Worm (Caenorhabditis elegans): ENCODE results near the gene acs-1.

DNA sequence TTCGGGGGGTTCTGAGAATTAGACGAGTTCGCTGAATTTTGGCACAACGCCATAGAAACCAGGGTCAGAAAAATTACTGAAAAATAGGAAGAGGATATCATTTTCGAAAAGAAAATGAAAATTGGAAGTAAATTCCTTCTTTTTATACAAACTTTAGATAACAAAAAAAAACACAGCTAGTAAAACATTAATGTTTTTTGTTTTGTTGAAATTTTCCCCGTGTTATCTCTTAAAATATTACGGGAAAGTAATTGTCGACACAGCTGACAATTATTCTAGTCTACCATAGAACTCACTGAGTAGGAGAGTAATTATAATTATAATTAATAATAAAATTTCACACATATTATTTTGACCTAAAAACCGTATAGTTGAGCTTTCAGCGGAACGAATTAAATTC lies 34.3 kb downstream of the acs-1 start, which contains the start of gene spp-26:
- TF ChIP-seq ztf-23 (GFP tag; IDR thresholded peaks at IDR 0.05): no peak
- no peak for TF ChIP-seq flt-1 (GFP tag; IDR thresholded peaks at IDR 0.05)
- no peak for TF ChIP-seq ztf-29 (GFP tag; IDR thresholded peaks at IDR 0.05)
- TF ChIP-seq T22C8.4 (GFP tag; IDR thresholded peaks at IDR 0.05): no peak
- TF ChIP-seq ref-1 (GFP tag; conservative IDR thresholded peaks at IDR 0.05): no peak
- TF ChIP-seq cog-1 (tag; optimal IDR thresholded peaks at IDR 0.05): no peak
- TF ChIP-seq med-1 (GFP tag; optimal IDR thresholded peaks at IDR 0.05; ENCODE audit: insufficient read depth): no peak
- no peak for TF ChIP-seq tab-1 (GFP tag; IDR thresholded peaks at IDR 0.05)
